Worm (Caenorhabditis elegans) whole organism, late embryonic: ENCODE data around the gene Y59C2A.1.

Experiments used
- ahr-1 ChIP-seq: sonication (generic microtip); optimal IDR thresholded peaks from 2 replicates; lab custom pipeline; 2016; ENCODE audit warnings: missing genetic modification characterization, missing compliant biosample characterization
- ceh-2 ChIP-seq: sonication (generic microtip); optimal IDR thresholded peaks from 2 replicates; lab custom pipeline; 2016; ENCODE audit warnings: missing genotype, missing genetic modification characterization, missing compliant biosample characterization
- ceh-48 ChIP-seq: sonication (generic microtip); optimal IDR thresholded peaks from 2 replicates; lab custom pipeline; 2016; ENCODE audit warnings: missing genetic modification characterization, inconsistent platforms, missing compliant biosample characterization
- ceh-6 ChIP-seq: fragments of 200-800 bp; sonication (Bioruptor generic); optimal IDR thresholded peaks from 2 replicates; lab custom pipeline; 2018; ENCODE audit warnings: mild to moderate bottlenecking, missing genetic modification characterization, missing compliant biosample characterization
- mec-3 ChIP-seq: sonication (generic microtip); optimal IDR thresholded peaks from 2 replicates; lab custom pipeline; 2016; ENCODE audit warnings: borderline replicate concordance, missing genetic modification characterization, missing compliant biosample characterization
- nhr-11 ChIP-seq: fragments of 150-350 bp; optimal IDR thresholded peaks from 2 replicates; lab custom pipeline; 2014; ENCODE audit warnings: missing biosample characterization, missing genetic modification characterization
- pha-4 ChIP-seq: fragments of 150-350 bp; optimal IDR thresholded peaks from 2 replicates; lab custom pipeline; 2018; ENCODE audit warnings: missing biosample characterization, missing genetic modification reagents, missing genetic modification characterization
- pqm-1 ChIP-seq: sonication (generic microtip); optimal IDR thresholded peaks from 2 replicates; lab custom pipeline; 2016; ENCODE audit warnings: missing genetic modification characterization, missing compliant biosample characterization
- ref-2 ChIP-seq: sonication (generic microtip); optimal IDR thresholded peaks from 2 replicates; lab custom pipeline; 2016; ENCODE audit warnings: missing genetic modification characterization, missing compliant biosample characterization
- tbx-7 ChIP-seq: sonication (generic microtip); optimal IDR thresholded peaks from 2 replicates; lab custom pipeline; 2016; ENCODE audit warnings: missing genotype, missing genetic modification characterization, missing compliant biosample characterization
- unc-55 ChIP-seq: sonication (generic microtip); optimal IDR thresholded peaks from 2 replicates; lab custom pipeline; 2017; ENCODE audit warnings: missing biosample characterization, missing genetic modification reagents, missing genetic modification characterization

DNA sequence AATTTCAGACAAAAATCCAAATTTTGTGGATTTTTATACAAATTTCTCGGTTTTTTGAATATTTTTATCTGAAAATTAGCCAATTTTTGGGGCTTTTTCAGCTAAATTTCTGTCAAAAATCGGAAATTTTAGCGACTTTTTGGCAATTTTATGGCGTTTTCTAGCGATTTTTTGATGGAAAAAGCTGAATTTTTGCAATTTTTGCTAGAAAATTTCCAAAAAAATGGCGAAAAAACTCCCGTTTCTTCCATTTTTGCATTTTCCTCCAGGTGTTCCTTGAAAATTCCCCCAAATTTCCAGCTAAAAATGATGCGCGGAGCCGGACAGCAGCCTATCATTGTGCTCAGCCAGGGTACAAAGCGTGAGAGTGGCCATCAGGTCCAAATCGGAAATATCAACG lies 25.3 kb downstream of the Y59C2A.1 start, which contains the start of gene cct-3:
- no peak for TF ChIP-seq mec-3 (tag; lab: Kevin White, UChicago)
- TF ChIP-seq pqm-1 (tag; lab: Kevin White, UChicago) = no peak
- no peak for TF ChIP-seq nhr-11 (tag; lab: Kevin White, UChicago)
- TF ChIP-seq ref-2 (tag; lab: Kevin White, UChicago) = no peak
- TF ChIP-seq tbx-7 (tag; lab: Kevin White, UChicago) = no peak
- TF ChIP-seq unc-55 (GFP tag; lab: Kevin White, UChicago) = no peak
- no peak for TF ChIP-seq ceh-6
- TF ChIP-seq pha-4 (tag; lab: Kevin White, UChicago) = no peak
- TF ChIP-seq ceh-48 (tag; lab: Kevin White, UChicago) = no peak
- no peak for TF ChIP-seq ahr-1 (tag; lab: Kevin White, UChicago)
- TF ChIP-seq ceh-2 (tag; lab: Kevin White, UChicago) = no peak
